ENCODE assay signal across 3 worm cellular contexts in genomic region chrV:11302698-11303097, ce11.
TF ChIP-seq lines count a peak whose summit lies in the region.

Gene srh-46 (minus strand): TSS chrV:11302886.

TF ChIP-seq in whole organism, L1 larva, 84 proteins besides CTCF, POLR2A, EP300 and RAD21:
- TF ChIP-seq ztf-11 (tag; optimal IDR thresholded peaks at IDR 0.05; lab: Kevin White, UChicago) (no peak), ceh-90 (tag; optimal IDR thresholded peaks at IDR 0.05; lab: Kevin White, UChicago) (no peak), blmp-1 (tag; optimal IDR thresholded peaks at IDR 0.05; lab: Kevin White, UChicago) (peak; percentile 89)
TF ChIP-seq in whole organism, L1 larva: peak in this region for 1.

TF ChIP-seq in whole organism, L2 larva, 48 proteins besides CTCF, POLR2A, EP300 and RAD21:
- no peak for TF ChIP-seq lin-11 (tag; optimal IDR thresholded peaks at IDR 0.05; lab: Kevin White, UChicago)
- peak; percentile 67 for TF ChIP-seq blmp-1 (tag; optimal IDR thresholded peaks at IDR 0.05; lab: Kevin White, UChicago; ENCODE audit: insufficient read depth)
- TF ChIP-seq F13H6.1 (tag; optimal IDR thresholded peaks at IDR 0.05; lab: Kevin White, UChicago) = no peak
- TF ChIP-seq mdl-1 (tag; optimal IDR thresholded peaks at IDR 0.05; lab: Kevin White, UChicago) = no peak
- TF ChIP-seq unc-62 (GFP tag; optimal IDR thresholded peaks at IDR 0.05; lab: Kevin White, UChicago) = no peak

TF ChIP-seq in whole organism, L4 larva, 104 proteins besides CTCF, POLR2A, EP300 and RAD21:
- no peak for TF ChIP-seq gei-8 (GFP tag; optimal IDR thresholded peaks at IDR 0.05; lab: Kevin White, UChicago)
- peak; percentile 14 for TF ChIP-seq nhr-28 (tag; optimal IDR thresholded peaks at IDR 0.05; lab: Kevin White, UChicago)
- TF ChIP-seq lim-7 (GFP tag; IDR thresholded peaks at IDR 0.05; lab: Robert Waterston, UW) = no peak
- TF ChIP-seq lin-29 (GFP tag; IDR thresholded peaks at IDR 0.05; lab: Robert Waterston, UW) = no peak
- no peak for TF ChIP-seq lin-15B (tag; optimal IDR thresholded peaks at IDR 0.05; lab: Kevin White, UChicago)
- no peak for TF ChIP-seq mes-2 (tag; optimal IDR thresholded peaks at IDR 0.05; lab: Kevin White, UChicago; ENCODE audit: poor library complexity, severe bottlenecking)
- no peak for TF ChIP-seq egl-27 (tag; optimal IDR thresholded peaks at IDR 0.05; lab: Kevin White, UChicago)

Comparison
In these comparisons a context has a peak if more than half of its experiments do, and no peak if none do; other contexts are left out.
1. Of the 29 proteins assayed by ChIP-seq in both whole organism, L4 larva and whole organism, L1 larva: peak only in whole organism, L4 larva: nhr-28; only in whole organism, L1 larva: none; in both: none; in neither: 28.